Fruit fly (Drosophila melanogaster): ENCODE measurements around the gene CG17991.

- TF ChIP-seq CG8478 (optimal IDR thresholded peaks at IDR 0.05) (no peak), CTCF (optimal IDR thresholded peaks at IDR 0.05) (no peak)
Observed at dm6 chr3R:27197581-27197980, 43.5 kb upstream of the CG17991 start.

Data from S2 (cell line).